Fruit fly (Drosophila melanogaster) whole organism, wandering third instar larva: ENCODE data around the gene CG18662.

Source experiments
- CG32264 ChIP-seq: fragments of 200-800 bp; sonication (Bioruptor generic); optimal IDR thresholded peaks from 2 replicates; lab custom pipeline; 2016; ENCODE audit warnings: missing biosample characterization, missing genetic modification characterization
- CG9705 ChIP-seq: fragments of 200-800 bp; sonication (Bioruptor generic); optimal IDR thresholded peaks from 2 replicates; lab custom pipeline; 2018; ENCODE audit warnings: missing biosample characterization, mild to moderate bottlenecking, missing genetic modification characterization
- Dif ChIP-seq: fragments of 200-275, 200-300 bp; sonication (Bioruptor generic); optimal IDR thresholded peaks from 2 replicates; lab custom pipeline; 2018; ENCODE audit warnings: missing biosample characterization, missing genetic modification characterization; ENCODE audit not compliant: partially characterized antibody
- GATAd ChIP-seq: sonication (Bioruptor generic); optimal IDR thresholded peaks from 2 replicates; lab custom pipeline; 2016; ENCODE audit warnings: missing biosample characterization, missing genetic modification characterization
- HLH106 ChIP-seq: fragments of 200-800 bp; optimal IDR thresholded peaks from 3 replicates; lab custom pipeline; 2019; ENCODE audit warnings: missing biosample characterization, mild to moderate bottlenecking, missing genetic modification characterization, moderate library complexity
- Hnf4 ChIP-seq: fragments of 200-800 bp; sonication (Bioruptor generic); optimal IDR thresholded peaks from 2 replicates; lab custom pipeline; 2016; ENCODE audit warnings: missing biosample characterization, mild to moderate bottlenecking, missing genetic modification characterization
- Hr78 ChIP-seq: fragments of >200 bp; optimal IDR thresholded peaks from 2 replicates; lab custom pipeline; 2017; ENCODE audit warnings: missing biosample characterization, missing genetic modification characterization
- Hr83 ChIP-seq: fragments of 200-300 bp; sonication (Bioruptor generic); optimal IDR thresholded peaks from 2 replicates; lab custom pipeline; 2016; ENCODE audit warnings: missing biosample characterization, mild to moderate bottlenecking, missing genetic modification characterization, moderate library complexity; ENCODE audit not compliant: poor library complexity, severe bottlenecking
- Jra ChIP-seq: sonication (Bioruptor generic); optimal IDR thresholded peaks from 2 replicates; lab custom pipeline; 2016; ENCODE audit warnings: missing biosample characterization, missing genetic modification characterization
- Mio ChIP-seq: sonication (Bioruptor generic); optimal IDR thresholded peaks from 2 replicates; lab custom pipeline; 2016; ENCODE audit warnings: missing biosample characterization, missing genetic modification characterization
- N ChIP-seq: fragments of >200 bp; optimal IDR thresholded peaks from 2 replicates; lab custom pipeline; 2018; ENCODE audit warnings: missing biosample characterization, missing external identifiers, missing genetic modification characterization
- OdsH ChIP-seq: fragments of 200-800 bp; sonication (Bioruptor generic); optimal IDR thresholded peaks from 2 replicates; lab custom pipeline; 2016; ENCODE audit warnings: missing biosample characterization, mild to moderate bottlenecking, missing genetic modification characterization
- Rel ChIP-seq, 2 experiments: fragments of 200-800 bp; sonication (Bioruptor generic) in 1 of 2; optimal IDR thresholded peaks; 2 replicates in 1 of 2; 3 replicates in 1 of 2; lab custom pipeline; 2016 to 2019; ENCODE audit warnings: mild to moderate bottlenecking in 2 of 2, missing biosample characterization in 2 of 2, missing genetic modification characterization in 2 of 2, moderate library complexity in 1 of 2
- Sp1 ChIP-seq: fragments of 200-800 bp; sonication (Bioruptor generic); optimal IDR thresholded peaks from 3 replicates; lab custom pipeline; 2019; ENCODE audit warnings: missing biosample characterization, mild to moderate bottlenecking, missing genetic modification characterization, moderate library complexity
- Vsx2 ChIP-seq: fragments of 200-300, 225-300 bp; sonication (Bioruptor generic); optimal IDR thresholded peaks from 2 replicates; lab custom pipeline; 2018; ENCODE audit warnings: missing biosample characterization, missing genetic modification characterization; ENCODE audit not compliant: partially characterized antibody
- br ChIP-seq: fragments of 200-800 bp; sonication (Bioruptor generic); optimal IDR thresholded peaks from 2 replicates; lab custom pipeline; 2016; ENCODE audit warnings: missing biosample characterization, missing genetic modification characterization
- brk ChIP-seq: fragments of 200-800 bp; sonication (Bioruptor generic); optimal IDR thresholded peaks from 2 replicates; lab custom pipeline; 2016; ENCODE audit warnings: missing biosample characterization, mild to moderate bottlenecking, missing genetic modification characterization
- dl ChIP-seq, 2 experiments: fragments of 175-275, 200-275 bp in 1 of 2; fragments of 200-275 bp in 1 of 2; sonication (Bioruptor generic); optimal IDR thresholded peaks; lab custom pipeline; 2018; ENCODE audit warnings: mild to moderate bottlenecking in 2 of 2, missing biosample characterization in 2 of 2, missing genetic modification characterization in 2 of 2, moderate library complexity in 2 of 2; ENCODE audit not compliant: partially characterized antibody in 2 of 2, insufficient read depth in 1 of 2
- dmrt93B ChIP-seq: fragments of 200-800 bp; sonication (Bioruptor generic); optimal IDR thresholded peaks from 2 replicates; lab custom pipeline; 2018; ENCODE audit warnings: missing biosample characterization, mild to moderate bottlenecking, missing genetic modification characterization
- ey ChIP-seq: fragments of 200-800 bp; sonication (Bioruptor generic); optimal IDR thresholded peaks from 2 replicates; lab custom pipeline; 2016; ENCODE audit warnings: missing biosample characterization, missing genetic modification characterization
- foxo ChIP-seq, 2 experiments: fragments of 200-800 bp; sonication (Bioruptor generic); optimal IDR thresholded peaks; 2 replicates in 1 of 2; 3 replicates in 1 of 2; lab custom pipeline; 2016 to 2017; ENCODE audit warnings: missing biosample characterization in 2 of 2, missing genetic modification characterization in 2 of 2
- fru ChIP-seq: fragments of 200-800 bp; sonication (Bioruptor generic); optimal IDR thresholded peaks from 3 replicates; lab custom pipeline; 2016; ENCODE audit warnings: missing biosample characterization, mild to moderate bottlenecking, missing genetic modification characterization
- h ChIP-seq: fragments of 200-800 bp; sonication (Bioruptor generic); optimal IDR thresholded peaks from 3 replicates; lab custom pipeline; 2016; ENCODE audit warnings: missing biosample characterization, mild to moderate bottlenecking, missing genetic modification characterization
- lola ChIP-seq: fragments of >200 bp; optimal IDR thresholded peaks from 2 replicates; lab custom pipeline; 2017; ENCODE audit warnings: missing biosample characterization, missing genetic modification characterization
- pan ChIP-seq: fragments of >200 bp; optimal IDR thresholded peaks from 2 replicates; lab custom pipeline; 2017
- psq ChIP-seq: fragments of 200-800 bp; sonication (Bioruptor generic); optimal IDR thresholded peaks from 3 replicates; lab custom pipeline; 2017; ENCODE audit warnings: missing biosample characterization, mild to moderate bottlenecking, missing genetic modification characterization, moderate library complexity
- rgr ChIP-seq: fragments of 200-800 bp; sonication (Bioruptor generic); optimal IDR thresholded peaks from 3 replicates; lab custom pipeline; 2016; ENCODE audit warnings: missing biosample characterization, mild to moderate bottlenecking, missing genetic modification characterization
- sv ChIP-seq: fragments of 200-800 bp; sonication (Bioruptor generic); optimal IDR thresholded peaks from 3 replicates; lab custom pipeline; 2016; ENCODE audit warnings: missing biosample characterization, missing genetic modification characterization
- tai ChIP-seq: sonication (Bioruptor generic); optimal IDR thresholded peaks from 2 replicates; lab custom pipeline; 2016; ENCODE audit warnings: missing biosample characterization, missing genetic modification characterization
- usp ChIP-seq: fragments of >200 bp; optimal IDR thresholded peaks from 2 replicates; lab custom pipeline; 2017; ENCODE audit warnings: missing biosample characterization, missing genetic modification characterization
- woc ChIP-seq: sonication (Bioruptor generic); optimal IDR thresholded peaks from 2 replicates; lab custom pipeline; 2016; ENCODE audit warnings: missing biosample characterization, mild to moderate bottlenecking, missing genetic modification characterization

CG18662 gene

DNA sequence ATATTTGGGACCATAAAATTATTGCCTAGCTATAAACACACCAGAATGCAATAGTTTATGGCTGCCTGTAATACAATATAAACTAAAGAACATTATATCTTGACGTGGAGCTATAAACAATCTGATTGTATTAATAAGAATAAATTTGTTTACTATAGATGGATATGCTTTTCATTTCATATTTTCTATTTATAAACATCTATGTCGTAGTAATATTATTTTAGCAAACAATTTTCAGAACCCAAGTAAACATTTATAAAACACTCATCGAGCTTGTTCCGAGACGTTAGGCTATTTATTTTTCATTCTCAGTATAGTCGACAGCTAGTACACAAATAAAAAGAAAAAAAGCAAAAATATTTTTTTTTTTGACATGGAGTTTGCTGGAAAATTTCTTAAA lies at the start of gene CG18662:
CG18662 (plus strand) TSS at position 301 of the 400 bp plus-strand sequence.
- TF ChIP-seq Rel (GFP tag; optimal IDR thresholded peaks at IDR 0.05; lab: Kevin White, UChicago) = no peak
- no peak for TF ChIP-seq Rel (tag; optimal IDR thresholded peaks at IDR 0.05; lab: Kevin White, UChicago)
- no peak for TF ChIP-seq pan
- TF ChIP-seq, all 38 proteins: peak for 0

DNA sequence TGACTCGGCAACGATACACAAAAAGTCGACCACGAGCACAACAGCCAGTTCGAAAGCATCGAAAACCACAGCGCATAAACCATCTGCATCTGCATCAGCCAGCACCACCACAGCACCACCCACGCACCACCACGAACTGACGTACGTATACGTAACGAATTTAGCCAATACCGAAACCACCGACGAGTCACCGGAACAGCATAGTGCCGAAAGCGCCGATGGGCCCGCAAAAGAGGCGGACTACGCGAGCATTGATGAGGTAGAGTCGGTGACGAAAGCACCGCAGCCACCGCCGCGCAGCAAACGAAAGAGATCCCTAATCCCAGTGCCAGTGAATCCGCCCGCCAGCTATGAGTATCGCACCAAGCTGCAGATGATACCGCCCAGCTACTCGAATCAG lies 49.3 kb upstream of the CG18662 start:
- TF ChIP-seq Hr78 (GFP tag; lab: Kevin White, UChicago) = no peak
- no peak for TF ChIP-seq fru (GFP tag; lab: Kevin White, UChicago)
- TF ChIP-seq psq (GFP tag; lab: Kevin White, UChicago) = no peak
- TF ChIP-seq Dif = no peak

DNA sequence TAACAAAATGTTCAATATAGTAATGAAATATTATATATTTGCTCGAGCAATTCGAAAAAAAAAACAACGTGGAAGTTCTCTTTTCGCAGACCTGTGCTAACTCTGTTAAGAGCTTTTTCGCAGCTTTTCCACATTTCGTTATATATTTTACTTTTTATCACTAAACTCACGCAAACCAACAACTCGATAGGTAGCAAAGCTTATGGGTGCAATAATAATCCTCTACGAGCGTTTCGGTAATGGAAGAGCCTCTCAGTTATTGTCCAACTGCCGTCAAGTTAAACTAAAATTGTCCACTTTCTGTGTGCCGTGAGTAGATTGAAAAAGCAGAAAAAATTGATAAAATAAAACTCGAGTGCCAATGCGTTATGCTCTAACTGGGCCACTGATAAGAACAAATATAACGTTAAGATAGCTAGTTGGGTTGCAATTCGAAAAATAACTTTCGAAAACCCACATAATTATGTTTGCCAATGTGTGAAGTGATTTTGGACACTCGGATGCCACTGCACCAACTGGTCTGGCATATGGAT lies 46.7 kb upstream of the CG18662 start, which contains the start of gene Tsp29Fa:
Tsp29Fa (plus strand) TSS at position 253 of the 533 bp plus-strand sequence.
- TF ChIP-seq Jra = no peak
- TF ChIP-seq Hr83 = no peak
- TF ChIP-seq Rel (GFP tag; optimal IDR thresholded peaks at IDR 0.05; lab: Kevin White, UChicago) = no peak
- TF ChIP-seq Rel (tag; optimal IDR thresholded peaks at IDR 0.05; lab: Kevin White, UChicago) = no peak
- TF ChIP-seq dl (GFP tag; optimal IDR thresholded peaks at IDR 0.05; lab: Kevin White, UChicago; ENCODE audit: insufficient read depth in 1 of 2, partially characterized antibody in 2 of 2) = no peak

DNA sequence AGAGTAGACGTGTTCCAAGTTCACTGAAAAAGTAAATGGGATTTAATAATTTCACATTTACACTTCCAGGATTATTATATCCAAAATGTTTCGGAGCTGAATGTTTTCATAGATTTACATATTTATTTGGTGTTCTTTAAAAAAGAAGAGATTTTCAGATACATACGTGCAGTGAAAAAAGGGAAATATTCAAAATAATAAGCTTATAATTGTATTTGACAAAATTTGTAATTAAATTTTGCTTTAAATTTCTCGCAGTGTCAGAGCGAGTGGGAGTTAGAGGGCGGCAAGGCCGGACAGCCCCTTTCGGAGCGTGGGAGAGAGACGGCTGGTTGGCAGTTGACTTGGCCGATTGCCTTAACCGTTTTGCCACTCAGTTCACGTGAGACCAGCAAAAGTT lies 43.5 kb upstream of the CG18662 start, which contains the start of gene Tsp29Fb:
Tsp29Fb (plus strand) TSS at position 388 of the 400 bp plus-strand sequence.
- peak; percentile 55 for TF ChIP-seq Hnf4 (GFP tag; lab: Kevin White, UChicago)
- peak; percentile 58 for TF ChIP-seq sv (GFP tag; lab: Kevin White, UChicago)
- TF ChIP-seq foxo (GFP tag; optimal IDR thresholded peaks at IDR 0.05; lab: Kevin White, UChicago) = peak in 1 of 2 experiments; percentile 87
- peak; percentile 67 for TF ChIP-seq brk (GFP tag; lab: Kevin White, UChicago)
- TF ChIP-seq tai = peak; percentile 39
- TF ChIP-seq Mio (GFP tag; lab: Kevin White, UChicago) = no peak
- TF ChIP-seq HLH106 = peak; percentile 88
- peak; percentile 60 for TF ChIP-seq woc (GFP tag; lab: Kevin White, UChicago)
- TF ChIP-seq Rel (GFP tag; optimal IDR thresholded peaks at IDR 0.05; lab: Kevin White, UChicago) = no peak
- TF ChIP-seq Rel (tag; optimal IDR thresholded peaks at IDR 0.05; lab: Kevin White, UChicago) = peak; percentile 55
- peak; percentile 24 for TF ChIP-seq CG32264 (GFP tag; lab: Kevin White, UChicago)
- TF ChIP-seq br = peak; percentile 78
- peak; percentile 84 for TF ChIP-seq OdsH
- peak; percentile 64 for TF ChIP-seq psq (GFP tag; lab: Kevin White, UChicago)
- no peak for TF ChIP-seq N (GFP tag; lab: Kevin White, UChicago)
- TF ChIP-seq h (GFP tag; lab: Kevin White, UChicago) = peak; percentile 87
- no peak for TF ChIP-seq usp (GFP tag; lab: Kevin White, UChicago)
- peak; percentile 63 for TF ChIP-seq CG9705
- no peak for TF ChIP-seq GATAd (GFP tag; lab: Kevin White, UChicago)
- TF ChIP-seq ey (GFP tag; lab: Kevin White, UChicago) = peak; percentile 80
- no peak for TF ChIP-seq pan
- peak; percentile 24 for TF ChIP-seq Vsx2
- peak; percentile 87 for TF ChIP-seq Sp1
- peak; percentile 82 for TF ChIP-seq fru (GFP tag; lab: Kevin White, UChicago)
- TF ChIP-seq lola (GFP tag; lab: Kevin White, UChicago) = no peak
- TF ChIP-seq dmrt93B (GFP tag; lab: Kevin White, UChicago) = peak; percentile 52
- TF ChIP-seq Jra = peak; percentile 28
- peak; percentile 79 for TF ChIP-seq rgr
- TF ChIP-seq Dif = peak; percentile 52
- TF ChIP-seq, all 38 proteins: peak for 22

DNA sequence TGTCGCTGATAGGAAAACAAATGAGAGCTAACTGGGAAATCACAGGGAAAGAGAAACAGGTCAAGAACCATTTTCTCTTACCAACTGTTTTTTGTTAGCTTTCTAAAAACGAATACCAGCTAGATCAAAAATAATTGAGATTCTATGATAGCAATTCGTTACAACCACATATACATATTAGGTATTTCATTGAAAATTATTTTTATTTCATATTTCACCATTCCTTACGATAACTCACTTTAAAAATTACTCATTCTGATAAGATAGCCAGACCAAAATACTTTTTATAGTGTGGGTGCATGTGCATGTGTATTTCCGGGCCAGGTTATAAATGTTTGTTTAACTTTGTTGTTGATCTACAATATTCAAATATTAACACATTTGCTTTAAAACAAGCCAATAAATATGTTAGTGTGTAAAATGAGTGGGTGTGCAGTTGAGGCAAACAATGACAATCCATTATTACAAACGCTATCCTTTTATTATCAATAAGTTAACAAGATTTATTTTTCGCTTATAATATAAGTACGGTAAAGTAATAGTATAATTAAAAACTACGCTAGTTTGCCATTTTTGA lies 42.5 kb upstream of the CG18662 start:
- TF ChIP-seq foxo (GFP tag; optimal IDR thresholded peaks at IDR 0.05; lab: Kevin White, UChicago) (no peak), Vsx2 (no peak), brk (GFP tag; lab: Kevin White, UChicago) (no peak), tai (peak; percentile 25), br (no peak), h (GFP tag; lab: Kevin White, UChicago) (no peak), Sp1 (no peak), Rel (GFP tag; optimal IDR thresholded peaks at IDR 0.05; lab: Kevin White, UChicago) (no peak), Rel (tag; optimal IDR thresholded peaks at IDR 0.05; lab: Kevin White, UChicago) (peak; percentile 73)
